Worm (Caenorhabditis elegans) whole organism, L3 larva: ENCODE data around the gene exp-1.
A peak's percentile ranks its signal among the peaks of the same experiment; 100 is the strongest.

Experiments used
- R02D3.7 ChIP-seq: fragments of 150-350 bp; optimal IDR thresholded peaks from 2 replicates; lab custom pipeline; 2014; ENCODE audit warnings: missing biosample characterization, missing genetic modification characterization
- ZK546.5 ChIP-seq: sonication (generic microtip); optimal IDR thresholded peaks from 2 replicates; lab custom pipeline; 2017; ENCODE audit warnings: missing biosample characterization, missing genetic modification characterization
- ama-1 ChIP-seq: fragments of 150-350 bp; optimal IDR thresholded peaks from 2 replicates; lab custom pipeline; 2018
- ceh-16 ChIP-seq: sonication (generic microtip); optimal IDR thresholded peaks from 2 replicates; lab custom pipeline; 2017; ENCODE audit warnings: missing biosample characterization, missing genetic modification characterization
- ceh-28 ChIP-seq: fragments of 150-350 bp; optimal IDR thresholded peaks from 2 replicates; lab custom pipeline; 2014; ENCODE audit warnings: missing biosample characterization, missing genetic modification reagents, missing genetic modification characterization
- ceh-82 ChIP-seq: fragments of 150-350 bp; optimal IDR thresholded peaks from 2 replicates; lab custom pipeline; 2014; ENCODE audit warnings: missing biosample characterization, missing genetic modification characterization
- daf-12 ChIP-seq: fragments of 150-350 bp; optimal IDR thresholded peaks from 2 replicates; lab custom pipeline; 2014; ENCODE audit warnings: missing biosample characterization, missing genetic modification reagents, missing genetic modification characterization
- egl-5 ChIP-seq: fragments of 150-350 bp; optimal IDR thresholded peaks from 2 replicates; lab custom pipeline; 2017; ENCODE audit warnings: missing biosample characterization, missing genetic modification reagents, missing genetic modification characterization, inconsistent platforms
- elt-1 ChIP-seq: fragments of 150-350 bp; optimal IDR thresholded peaks from 2 replicates; lab custom pipeline; 2014; ENCODE audit warnings: missing biosample characterization, missing genetic modification characterization
- elt-2 ChIP-seq: sonication (generic microtip); optimal IDR thresholded peaks from 2 replicates; lab custom pipeline; 2016; ENCODE audit warnings: missing genetic modification reagents, mild to moderate bottlenecking, missing genetic modification characterization, missing compliant biosample characterization
- elt-3 ChIP-seq, 3 experiments: fragments of 150-350 bp in 1 of 3; sonication (generic microtip) in 2 of 3; optimal IDR thresholded peaks; 2 replicates in 2 of 3; 4 replicates in 1 of 3; lab custom pipeline; 2014 to 2017; ENCODE audit warnings: missing biosample characterization in 3 of 3, missing genetic modification characterization in 3 of 3
- fkh-10 ChIP-seq: sonication (generic microtip); optimal IDR thresholded peaks from 2 replicates; lab custom pipeline; 2017; ENCODE audit warnings: missing biosample characterization, missing genetic modification reagents, missing genetic modification characterization
- fkh-2 ChIP-seq: fragments of 150-350 bp; optimal IDR thresholded peaks from 2 replicates; lab custom pipeline; 2014; ENCODE audit warnings: missing biosample characterization, missing genetic modification reagents, missing genetic modification characterization
- fos-1 ChIP-seq: fragments of 150-350 bp; optimal IDR thresholded peaks from 2 replicates; lab custom pipeline; 2014; ENCODE audit warnings: missing biosample characterization, missing genetic modification characterization
- hmg-11 ChIP-seq: sonication (generic microtip); optimal IDR thresholded peaks from 2 replicates; lab custom pipeline; 2016; ENCODE audit warnings: missing genetic modification characterization, missing compliant biosample characterization
- jun-1 ChIP-seq: fragments of 150-350 bp; optimal IDR thresholded peaks from 2 replicates; lab custom pipeline; 2014; ENCODE audit warnings: missing biosample characterization, missing genetic modification reagents, missing genetic modification characterization
- lin-15B ChIP-seq: fragments of 150-350 bp; optimal IDR thresholded peaks from 2 replicates; lab custom pipeline; 2014; ENCODE audit warnings: missing biosample characterization, missing genetic modification characterization
- lin-39 ChIP-seq: fragments of 150-350 bp; optimal IDR thresholded peaks from 2 replicates; lab custom pipeline; 2018; ENCODE audit warnings: missing biosample characterization, missing genetic modification reagents, missing genetic modification characterization
- lsy-12 ChIP-seq: sonication (generic microtip); optimal IDR thresholded peaks from 2 replicates; lab custom pipeline; 2016; ENCODE audit warnings: mild to moderate bottlenecking, missing genetic modification characterization, missing compliant biosample characterization
- nhr-11 ChIP-seq: fragments of 150-350 bp; optimal IDR thresholded peaks from 2 replicates; lab custom pipeline; 2014; ENCODE audit warnings: missing biosample characterization, missing genetic modification characterization
- nhr-12 ChIP-seq: fragments of 150-350 bp; optimal IDR thresholded peaks from 2 replicates; lab custom pipeline; 2014; ENCODE audit warnings: missing biosample characterization, missing genetic modification characterization
- nhr-23 ChIP-seq: fragments of 150-350 bp; optimal IDR thresholded peaks from 2 replicates; lab custom pipeline; 2014; ENCODE audit warnings: missing biosample characterization, missing genetic modification reagents, missing genetic modification characterization
- nhr-28 ChIP-seq: fragments of 150-350 bp; optimal IDR thresholded peaks from 2 replicates; lab custom pipeline; 2014; ENCODE audit warnings: missing biosample characterization, missing genetic modification characterization
- nhr-67 ChIP-seq: fragments of 150-350 bp; optimal IDR thresholded peaks from 2 replicates; lab custom pipeline; 2014; ENCODE audit warnings: missing biosample characterization, missing genetic modification characterization
- nhr-76 ChIP-seq: fragments of 150-350 bp; sonication (generic microtip); optimal IDR thresholded peaks from 5 replicates; lab custom pipeline; 2014; ENCODE audit warnings: missing biosample characterization, missing genetic modification characterization
- nhr-77 ChIP-seq: fragments of 150-350 bp; optimal IDR thresholded peaks from 2 replicates; lab custom pipeline; 2014; ENCODE audit warnings: missing biosample characterization, missing genetic modification characterization
- pha-4 ChIP-seq: fragments of 150-350 bp; optimal IDR thresholded peaks from 2 replicates; lab custom pipeline; 2014; ENCODE audit warnings: missing biosample characterization, missing genetic modification reagents, missing genetic modification characterization
- pqm-1 ChIP-seq: fragments of 150-350 bp; optimal IDR thresholded peaks from 2 replicates; lab custom pipeline; 2017; ENCODE audit warnings: missing biosample characterization, missing genetic modification characterization, inconsistent platforms
- sea-2 ChIP-seq: fragments of 150-350 bp; sonication (generic microtip); optimal IDR thresholded peaks from 4 replicates; lab custom pipeline; 2014; ENCODE audit warnings: missing biosample characterization, missing genetic modification reagents, missing genetic modification characterization
- skn-1 ChIP-seq: fragments of 150-350 bp; optimal IDR thresholded peaks from 2 replicates; lab custom pipeline; 2014; ENCODE audit warnings: missing biosample characterization, missing genetic modification characterization
- snpc-4 ChIP-seq: fragments of 150-350 bp; optimal IDR thresholded peaks from 2 replicates; lab custom pipeline; 2014; ENCODE audit warnings: missing biosample characterization, missing genetic modification characterization
- unc-39 ChIP-seq: sonication (generic microtip); optimal IDR thresholded peaks from 4 replicates; lab custom pipeline; 2017; ENCODE audit warnings: missing biosample characterization, missing genetic modification characterization
- unc-62 ChIP-seq: fragments of 150-350 bp; sonication (generic microtip); optimal IDR thresholded peaks from 4 replicates; lab custom pipeline; 2014; ENCODE audit warnings: missing biosample characterization, missing genetic modification reagents, missing genetic modification characterization
- zag-1 ChIP-seq: fragments of 150-350 bp; optimal IDR thresholded peaks from 2 replicates; lab custom pipeline; 2014; ENCODE audit warnings: missing biosample characterization, missing genetic modification characterization
- ztf-4 ChIP-seq: fragments of 150-350 bp; optimal IDR thresholded peaks from 2 replicates; lab custom pipeline; 2014; ENCODE audit warnings: missing biosample characterization, missing genetic modification characterization

The exp-1 gene

ce11 chrII:6171228-6171627, 10.3 kb upstream of the exp-1 start, which contains the start of gene F40H3.3:
TSS of gene F40H3.3 (plus strand) at chrII:6171507.
- TF ChIP-seq unc-62 (GFP tag; lab: Kevin White, UChicago) (no peak), nhr-28 (tag; lab: Kevin White, UChicago) (no peak), nhr-67 (no peak), hmg-11 (tag; lab: Kevin White, UChicago) (no peak), ceh-16 (no peak), ZK546.5 (no peak), nhr-12 (tag; lab: Kevin White, UChicago) (no peak), skn-1 (tag; lab: Kevin White, UChicago) (no peak), jun-1 (tag; lab: Kevin White, UChicago) (no peak), sea-2 (no peak), fkh-10 (GFP tag; lab: Kevin White, UChicago) (no peak), nhr-76 (tag; lab: Kevin White, UChicago) (no peak), lsy-12 (tag; lab: Kevin White, UChicago) (no peak), ceh-28 (tag; lab: Kevin White, UChicago) (no peak), snpc-4 (tag; lab: Kevin White, UChicago) (no peak), ztf-4 (no peak), daf-12 (no peak), unc-39 (tag; lab: Kevin White, UChicago) (no peak), R02D3.7 (tag; lab: Kevin White, UChicago) (no peak), pha-4 (tag; lab: Kevin White, UChicago) (no peak)

- TF ChIP-seq nhr-23 (tag; lab: Kevin White, UChicago) (no peak), egl-5 (tag; lab: Kevin White, UChicago) (peak; percentile 54), nhr-28 (tag; lab: Kevin White, UChicago) (no peak), elt-3 (tag; optimal IDR thresholded peaks at IDR 0.05; lab: Kevin White, UChicago) (no peak), nhr-77 (tag; lab: Kevin White, UChicago) (no peak), ceh-82 (no peak), fkh-2 (tag; lab: Kevin White, UChicago) (no peak), lin-39 (tag; lab: Kevin White, UChicago) (peak; percentile 10), zag-1 (no peak), ama-1 (lab: Kevin White, UChicago) (no peak), hmg-11 (tag; lab: Kevin White, UChicago) (no peak)
Observed at ce11 chrII:6170236-6170635, 9.3 kb upstream of the exp-1 start.

ce11 chrII:6169156-6169555, 8.3 kb upstream of the exp-1 start, which contains the start of gene hst-3.1:
TSS of gene hst-3.1 (minus strand) at chrII:6169256.
- no peak for TF ChIP-seq zag-1
- TF ChIP-seq, all 47 proteins: peak for 0

ce11 chrII:6168714-6169113, 7.8 kb upstream of the exp-1 start:
- TF ChIP-seq nhr-11 (tag; lab: Kevin White, UChicago) (no peak), ztf-4 (no peak), pqm-1 (tag; lab: Kevin White, UChicago) (no peak), pha-4 (tag; lab: Kevin White, UChicago) (no peak), nhr-28 (tag; lab: Kevin White, UChicago) (no peak), ceh-28 (tag; lab: Kevin White, UChicago) (no peak), lin-15B (tag; lab: Kevin White, UChicago) (no peak), elt-1 (tag; lab: Kevin White, UChicago) (no peak), elt-2 (tag; lab: Kevin White, UChicago) (no peak), nhr-67 (no peak), elt-3 (tag; optimal IDR thresholded peaks at IDR 0.05; lab: Kevin White, UChicago) (no peak), zag-1 (no peak), snpc-4 (tag; lab: Kevin White, UChicago) (no peak), jun-1 (tag; lab: Kevin White, UChicago) (no peak)

- TF ChIP-seq lsy-12 (tag; lab: Kevin White, UChicago) (no peak), fkh-10 (GFP tag; lab: Kevin White, UChicago) (peak; percentile 68), fos-1 (no peak)
Observed at ce11 chrII:6165152-6165551, 4.3 kb upstream of the exp-1 start.
